Fruit fly (Drosophila melanogaster): ENCODE measurements around the gene Sgt.

Sgt gene

dm6 chr2L:17492680-17493079, 21.3 kb downstream of the Sgt start:
- TF ChIP-seq noc (tag; optimal IDR thresholded peaks at IDR 0.05) = no peak

DNA sequence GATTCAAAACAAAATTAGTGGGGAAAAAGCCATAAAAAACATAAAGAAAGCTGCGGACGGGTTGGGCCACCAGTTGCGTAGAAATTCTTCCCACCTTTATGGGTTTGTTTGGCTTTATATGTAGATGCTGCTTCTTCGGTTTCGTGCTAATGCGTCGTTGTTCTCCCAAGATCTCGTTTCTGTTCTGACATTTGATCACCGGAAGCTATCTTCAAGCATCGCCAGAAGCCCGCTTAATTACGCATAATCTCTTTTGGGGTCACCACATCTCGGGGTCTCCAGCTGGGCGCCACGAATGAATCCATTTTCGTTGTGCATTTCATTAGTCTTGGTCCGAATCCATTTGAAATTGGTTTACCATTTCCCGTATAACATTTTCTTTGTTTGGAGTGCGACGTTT, 24.4 kb downstream of the Sgt start:
- TF ChIP-seq noc (tag; optimal IDR thresholded peaks at IDR 0.05) = no peak

DNA sequence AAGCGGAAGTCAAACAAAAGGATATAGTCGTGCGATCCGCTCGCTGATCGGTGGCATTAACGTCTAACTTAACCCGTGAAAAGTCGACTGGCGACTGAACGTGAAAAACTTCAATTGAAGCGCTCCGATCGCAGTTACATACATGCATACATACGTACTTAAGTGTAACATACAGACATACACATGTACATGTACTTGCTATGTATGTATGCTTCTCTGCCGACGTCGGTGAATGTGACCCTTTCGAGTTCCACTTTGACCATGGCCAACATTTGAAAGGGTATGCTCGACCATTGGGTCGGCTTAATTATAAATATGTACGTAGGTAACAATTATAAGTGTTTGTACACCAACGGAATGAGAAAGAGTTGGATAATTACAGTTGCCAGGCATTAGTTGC, 25.7 kb downstream of the Sgt start, which contains the start of gene qua:
qua (minus strand) TSS at position 101 of the 400 bp plus-strand sequence.
- TF ChIP-seq noc (tag; optimal IDR thresholded peaks at IDR 0.05) = no peak

- no peak for TF ChIP-seq noc (tag; optimal IDR thresholded peaks at IDR 0.05)
Observed at dm6 chr2L:17498721-17499120, 27.3 kb downstream of the Sgt start, which contains the start of gene CG15142. Gene CG15142, minus strand, starts transcription at chr2L:17498821.

DNA sequence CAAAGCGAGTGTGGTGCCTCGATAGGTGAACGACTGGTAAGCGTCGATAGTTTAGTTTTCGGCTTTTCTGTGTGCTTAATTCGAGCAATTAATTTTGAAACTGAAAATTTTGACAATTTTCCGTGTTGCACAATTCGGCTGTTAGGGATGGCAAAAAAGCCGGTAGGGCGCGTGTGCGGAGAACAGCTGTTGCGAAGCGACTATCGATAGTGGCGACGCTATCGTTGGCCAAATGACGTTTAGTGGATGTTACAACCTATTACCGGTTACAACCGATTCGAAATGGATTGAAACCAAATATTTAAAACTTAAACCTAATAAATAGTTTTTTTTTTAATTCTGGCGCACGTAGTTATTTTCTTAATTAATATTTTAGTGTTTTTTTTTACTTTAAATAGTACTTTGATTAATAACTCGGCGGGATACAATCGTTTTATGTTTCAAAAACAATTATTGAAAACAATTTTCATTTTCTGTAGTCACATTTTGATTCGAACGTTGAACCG, 29.6 kb downstream of the Sgt start, which contains the start of the genes mEFTs and Dhc36C:
mEFTs (minus strand) TSS at position 161 of the 506 bp plus-strand sequence.
Dhc36C (plus strand) TSS at position 456 of the 506 bp plus-strand sequence.
- TF ChIP-seq noc (tag; optimal IDR thresholded peaks at IDR 0.05) = no peak

dm6 chr2L:17514090-17514715, 42.8 kb downstream of the Sgt start:
- TF ChIP-seq noc (tag; optimal IDR thresholded peaks at IDR 0.05) = peak; percentile 32
